Fruit fly (Drosophila melanogaster): ENCODE data around the gene CG3397.
A peak's percentile ranks its signal among the peaks of the same experiment; 100 is the strongest.

CG3397 gene

dm6 chr3R:11976556-11977335 is 7.6 kb downstream of the CG3397 start, which contains the start of gene CG10005 (continued):
- TF ChIP-seq mld (GFP tag; IDR thresholded peaks at IDR 0.05; ENCODE audit: partially characterized antibody), result no peak
- TF ChIP-seq CG31441 (GFP tag; IDR thresholded peaks at IDR 0.05), result no peak; the same call in 1 of the 2 replicates
- TF ChIP-seq ems (GFP tag; optimal IDR thresholded peaks at IDR 0.05), result no peak
- TF ChIP-seq h (optimal IDR thresholded peaks at IDR 0.05), result no peak
- TF ChIP-seq chinmo (GFP tag; IDR thresholded peaks at IDR 0.05; ENCODE audit: partially characterized antibody), result 0 out of 4 replicates have a peak, but pooled peaks have one; percentile 65
- TF ChIP-seq CG8924 (tag; optimal IDR thresholded peaks at IDR 0.05), result no peak
- no peak for TF ChIP-seq sug (tag; optimal IDR thresholded peaks at IDR 0.05)
- no peak for TF ChIP-seq Vsx1 (GFP tag; optimal IDR thresholded peaks at IDR 0.05)
- no peak for TF ChIP-seq CG12769 (tag; optimal IDR thresholded peaks at IDR 0.05)
- no peak for TF ChIP-seq hb (GFP tag; IDR thresholded peaks at IDR 0.05; ENCODE audit: partially characterized antibody)
- TF ChIP-seq CG7745 (tag; optimal IDR thresholded peaks at IDR 0.05), result no peak
- TF ChIP-seq CG32532 (GFP tag; IDR thresholded peaks at IDR 0.05), result no peak
- no peak for TF ChIP-seq ci (GFP tag; IDR thresholded peaks at IDR 0.05)
- TF ChIP-seq hbn (GFP tag; IDR thresholded peaks at IDR 0.05; ENCODE audit: partially characterized antibody), result no peak
- peak; percentile 29; the same call in 1 of the 2 replicates for TF ChIP-seq ato (GFP tag; IDR thresholded peaks at IDR 0.05; ENCODE audit: partially characterized antibody)
- TF ChIP-seq lmd (GFP tag; IDR thresholded peaks at IDR 0.05), result no peak
- 0 out of 2 replicates have a peak, but pooled peaks have one; percentile 6 for TF ChIP-seq CG31224 (GFP tag; IDR thresholded peaks at IDR 0.05)
- TF ChIP-seq pros (GFP tag; optimal IDR thresholded peaks at IDR 0.05), result peak; percentile 2
- TF ChIP-seq da (GFP tag; optimal IDR thresholded peaks at IDR 0.05), result no peak
- TF ChIP-seq hth (optimal IDR thresholded peaks at IDR 0.05), result no peak
- peak; percentile 20 for TF ChIP-seq oc (tag; optimal IDR thresholded peaks at IDR 0.05)
- TF ChIP-seq z (GFP tag; IDR thresholded peaks at IDR 0.05), result peak; percentile 89
- TF ChIP-seq CG16779 (GFP tag; IDR thresholded peaks at IDR 0.05), result no peak
- no peak for TF ChIP-seq bcd (GFP tag; optimal IDR thresholded peaks at IDR 0.05)
- peak; percentile 77 for TF ChIP-seq Jarid2 (GFP tag; optimal IDR thresholded peaks at IDR 0.05)
- peak; percentile 60 for TF ChIP-seq nom (GFP tag; optimal IDR thresholded peaks at IDR 0.05)
- no peak for TF ChIP-seq CG2129 (GFP tag; IDR thresholded peaks at IDR 0.05; ENCODE audit: partially characterized antibody)
- no peak for TF ChIP-seq D19A (tag; optimal IDR thresholded peaks at IDR 0.05)
- TF ChIP-seq CG10321 (GFP tag; IDR thresholded peaks at IDR 0.05), result no peak
- TF ChIP-seq ATbp (GFP tag; optimal IDR thresholded peaks at IDR 0.05), result no peak

dm6 chr3R:11974631-11975030 is 9.7 kb downstream of the CG3397 start, which contains the start of gene Tango9:
Gene Tango9, minus strand, starts transcription at chr3R:11974910.
- TF ChIP-seq Pdp1 (GFP tag; optimal IDR thresholded peaks at IDR 0.05), result peak in 1 of 2 experiments; percentile 18
- TF ChIP-seq schlank (tag; optimal IDR thresholded peaks at IDR 0.05), result no peak
- peak; percentile 45 for TF ChIP-seq CG4617 (GFP tag; optimal IDR thresholded peaks at IDR 0.05; ENCODE audit: borderline replicate concordance)
- no peak for TF ChIP-seq CG8359 (GFP tag; optimal IDR thresholded peaks at IDR 0.05; ENCODE audit: borderline replicate concordance)
- 0 out of 3 replicates have a peak, but pooled peaks have one; percentile 11 for TF ChIP-seq CG17361 (GFP tag; IDR thresholded peaks at IDR 0.05)
- TF ChIP-seq Hmr (GFP tag; optimal IDR thresholded peaks at IDR 0.05), result peak; percentile 52
- peak; percentile 13 for TF ChIP-seq grau (tag; optimal IDR thresholded peaks at IDR 0.05)
- TF ChIP-seq CG17186 (GFP tag; optimal IDR thresholded peaks at IDR 0.05), result peak; percentile 12
- TF ChIP-seq CG14860 (GFP tag; IDR thresholded peaks at IDR 0.05; ENCODE audit: partially characterized antibody), result no peak
- peak; percentile 41 for TF ChIP-seq sqz (GFP tag; optimal IDR thresholded peaks at IDR 0.05)
- TF ChIP-seq YL-1 (GFP tag; optimal IDR thresholded peaks at IDR 0.05), result peak; percentile 39
- no peak for TF ChIP-seq run (tag; optimal IDR thresholded peaks at IDR 0.05)
- TF ChIP-seq aop (GFP tag; IDR thresholded peaks at IDR 0.05), result no peak
- peak; percentile 94 for TF ChIP-seq kah (GFP tag; optimal IDR thresholded peaks at IDR 0.05)
- peak; percentile 28 for TF ChIP-seq CG33213 (GFP tag; optimal IDR thresholded peaks at IDR 0.05)
- peak; percentile 30 for TF ChIP-seq CoRest (tag; optimal IDR thresholded peaks at IDR 0.05)
- TF ChIP-seq CG3995 (GFP tag; optimal IDR thresholded peaks at IDR 0.05), result peak; percentile 47
- 0 out of 2 replicates have a peak, but pooled peaks have one; percentile 16 for TF ChIP-seq Dref (GFP tag; IDR thresholded peaks at IDR 0.05)
- TF ChIP-seq CHES-1-like (GFP tag; optimal IDR thresholded peaks at IDR 0.05), result peak; percentile 24
- peak; percentile 25; the same call in 1 of the 3 replicates for TF ChIP-seq CG34422 (GFP tag; IDR thresholded peaks at IDR 0.05)
